Worm (Caenorhabditis elegans) whole organism, L3 larva: ENCODE results near the gene C27D6.15.

ENCODE experiments used
- R02D3.7 ChIP-seq: fragments of 150-350 bp; optimal IDR thresholded peaks from 2 replicates; lab custom pipeline; 2014; ENCODE audit warnings: missing biosample characterization, missing genetic modification characterization
- hmg-11 ChIP-seq: sonication (generic microtip); optimal IDR thresholded peaks from 2 replicates; lab custom pipeline; 2016; ENCODE audit warnings: missing genetic modification characterization, missing compliant biosample characterization
- tbx-2 ChIP-seq: sonication (generic microtip); optimal IDR thresholded peaks from 2 replicates; lab custom pipeline; 2016; ENCODE audit warnings: mild to moderate bottlenecking, missing genetic modification characterization, missing compliant biosample characterization
- zag-1 ChIP-seq: fragments of 150-350 bp; optimal IDR thresholded peaks from 2 replicates; lab custom pipeline; 2014; ENCODE audit warnings: missing biosample characterization, missing genetic modification characterization
- ztf-4 ChIP-seq: fragments of 150-350 bp; optimal IDR thresholded peaks from 2 replicates; lab custom pipeline; 2014; ENCODE audit warnings: missing biosample characterization, missing genetic modification characterization

- no peak for TF ChIP-seq hmg-11 (tag; lab: Kevin White, UChicago)
- TF ChIP-seq ztf-4 (tag; lab: Kevin White, UChicago) = no peak
- no peak for TF ChIP-seq tbx-2
- TF ChIP-seq R02D3.7 (tag; lab: Kevin White, UChicago) = no peak
- TF ChIP-seq zag-1 (tag; lab: Kevin White, UChicago) = no peak
Measured at ce11 chrII:5187934-5188333, 16.2 kb downstream of the C27D6.15 start.
